Worm (Caenorhabditis elegans) whole organism, L3 larva: ENCODE results near the gene sru-15.

Experiments used
- nhr-23 ChIP-seq: fragments of 150-350 bp; optimal IDR thresholded peaks from 2 replicates; lab custom pipeline; 2014; ENCODE audit warnings: missing biosample characterization, missing genetic modification reagents, missing genetic modification characterization
- unc-39 ChIP-seq: sonication (generic microtip); optimal IDR thresholded peaks from 4 replicates; lab custom pipeline; 2017; ENCODE audit warnings: missing biosample characterization, missing genetic modification characterization

ce11 chrIV:17406119-17406518 is 10.1 kb downstream of the sru-15 start:
- TF ChIP-seq unc-39 (tag; lab: Kevin White, UChicago): no peak
- no peak for TF ChIP-seq nhr-23
